Worm (Caenorhabditis elegans): Measurements from ENCODE around the gene irg-7.

The irg-7 gene

ce11 chrX:3290147-3290546 lies 46.7 kb upstream of the irg-7 start (continued):
- TF ChIP-seq lir-3 (tag; optimal IDR thresholded peaks at IDR 0.05) = no peak
- TF ChIP-seq daf-8 (GFP tag; IDR thresholded peaks at IDR 0.05) = no peak
- peak; percentile 89 for TF ChIP-seq tra-1 (GFP tag; IDR thresholded peaks at IDR 0.05)
- peak; percentile 79 for TF ChIP-seq nhr-77 (tag; optimal IDR thresholded peaks at IDR 0.05)
- peak; percentile 88 for TF ChIP-seq saeg-2 (GFP tag; IDR thresholded peaks at IDR 0.05)
- TF ChIP-seq cey-2 (tag; optimal IDR thresholded peaks at IDR 0.05; ENCODE audit: borderline replicate concordance, insufficient read depth) = no peak
- no peak for TF ChIP-seq zip-11 (GFP tag; IDR thresholded peaks at IDR 0.05)
- no peak for TF ChIP-seq Y105C5A.15 (GFP tag; IDR thresholded peaks at IDR 0.05)
- no peak for TF ChIP-seq F44E2.7 (GFP tag; IDR thresholded peaks at IDR 0.05)
- no peak for TF ChIP-seq ceh-28 (tag; optimal IDR thresholded peaks at IDR 0.05)
- TF ChIP-seq nhr-102 (tag; optimal IDR thresholded peaks at IDR 0.05) = peak; percentile 94
- no peak for TF ChIP-seq spr-1 (tag; optimal IDR thresholded peaks at IDR 0.05)
- TF ChIP-seq ctbp-1 (GFP tag; IDR thresholded peaks at IDR 0.05) = no peak
- no peak for TF ChIP-seq snpc-4 (tag; optimal IDR thresholded peaks at IDR 0.05)
- TF ChIP-seq rbr-2 (tag; optimal IDR thresholded peaks at IDR 0.05) = no peak
- TF ChIP-seq daf-16 (GFP tag; optimal IDR thresholded peaks at IDR 0.05) = peak in 1 of 2 experiments; percentile 53
- TF ChIP-seq daf-16 (tag; optimal IDR thresholded peaks at IDR 0.05) = peak; percentile 82
- TF ChIP-seq pqm-1 (tag; optimal IDR thresholded peaks at IDR 0.05) = peak; percentile 90
- TF ChIP-seq madf-5 (GFP tag; IDR thresholded peaks at IDR 0.05) = no peak
- TF ChIP-seq skn-1 (tag; optimal IDR thresholded peaks at IDR 0.05) = no peak

DNA sequence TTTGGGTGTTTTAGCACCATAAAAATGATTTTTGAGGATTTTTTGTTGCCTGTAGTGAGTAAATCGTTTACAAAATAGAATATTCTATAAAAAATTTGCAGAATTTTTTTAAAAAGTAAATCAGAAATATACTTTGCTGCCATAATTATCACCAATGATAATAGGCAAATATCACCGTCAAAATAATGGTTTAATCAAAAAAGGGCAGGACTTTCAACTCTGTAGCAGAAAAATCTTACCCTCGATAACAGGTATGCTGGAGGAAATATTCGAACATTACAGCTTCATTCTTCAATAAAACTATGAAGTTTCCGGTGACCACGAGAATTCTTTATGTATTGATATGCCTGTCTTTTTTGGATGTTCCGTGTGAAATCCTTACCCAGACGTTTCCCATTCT lies 45.7 kb upstream of the irg-7 start, which contains the start of gene K09C4.4:
Gene K09C4.4 (plus strand): TSS at position 301 of the 400 bp plus-strand sequence.
- no peak for TF ChIP-seq sdz-12 (GFP tag; optimal IDR thresholded peaks at IDR 0.05)
- TF ChIP-seq nhr-77 (tag; optimal IDR thresholded peaks at IDR 0.05) = no peak
- no peak for TF ChIP-seq F44E2.7 (GFP tag; IDR thresholded peaks at IDR 0.05)
- no peak for TF ChIP-seq F10B5.3 (tag; optimal IDR thresholded peaks at IDR 0.05)
- no peak for TF ChIP-seq lin-29 (GFP tag; IDR thresholded peaks at IDR 0.05)
- peak in 1 of 2 experiments; percentile 18 for TF ChIP-seq unc-62 (GFP tag; optimal IDR thresholded peaks at IDR 0.05 in 1 of 2)
- TF ChIP-seq unc-62 (tag; optimal IDR thresholded peaks at IDR 0.05) = no peak

DNA sequence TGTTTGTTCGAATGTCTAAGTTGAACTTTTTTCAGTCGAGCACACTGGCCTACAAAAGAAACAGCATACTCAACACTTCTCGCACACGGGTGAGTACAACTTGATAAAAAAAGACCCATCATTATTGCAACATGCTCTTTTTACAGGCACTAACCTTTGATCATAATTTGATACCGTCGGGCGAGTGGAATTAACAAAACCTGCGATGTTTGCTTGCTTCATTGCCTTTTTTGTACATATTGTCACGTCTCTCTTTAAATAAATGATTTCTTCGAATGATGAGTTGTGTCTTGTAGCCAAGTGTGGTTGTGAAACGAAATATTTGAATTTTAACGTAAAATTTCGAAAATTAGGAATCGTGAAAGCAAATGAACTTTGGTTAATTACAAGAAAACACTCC lies 42.0 kb upstream of the irg-7 start:
- no peak for TF ChIP-seq ceh-20 (GFP tag; IDR thresholded peaks at IDR 0.05)
- TF ChIP-seq lin-29 (GFP tag; IDR thresholded peaks at IDR 0.05) = no peak
- peak; percentile 58 for TF ChIP-seq hlh-11 (tag; optimal IDR thresholded peaks at IDR 0.05)
- no peak for TF ChIP-seq mep-1 (tag; optimal IDR thresholded peaks at IDR 0.05)
- no peak for TF ChIP-seq nhr-102 (tag; optimal IDR thresholded peaks at IDR 0.05)
- no peak for TF ChIP-seq sdz-12 (GFP tag; optimal IDR thresholded peaks at IDR 0.05)
- TF ChIP-seq nhr-111 (GFP tag; optimal IDR thresholded peaks at IDR 0.05) = no peak
- TF ChIP-seq arid-1 (GFP tag; conservative IDR thresholded peaks at IDR 0.05) = no peak
- peak; percentile 69 for TF ChIP-seq dmd-6 (GFP tag; IDR thresholded peaks at IDR 0.05)
- no peak for TF ChIP-seq ceh-28 (tag; optimal IDR thresholded peaks at IDR 0.05)
- TF ChIP-seq nhr-77 (tag; optimal IDR thresholded peaks at IDR 0.05) = peak; percentile 20
- no peak for TF ChIP-seq egl-27 (tag; optimal IDR thresholded peaks at IDR 0.05)
- no peak for TF ChIP-seq ztf-7 (tag; optimal IDR thresholded peaks at IDR 0.05)
- no peak for TF ChIP-seq set-16 (GFP tag; IDR thresholded peaks at IDR 0.05)
- no peak for TF ChIP-seq daf-16 (GFP tag; optimal IDR thresholded peaks at IDR 0.05)
- peak; percentile 53 for TF ChIP-seq daf-16 (tag; optimal IDR thresholded peaks at IDR 0.05)
- no peak for TF ChIP-seq fos-1 (tag; optimal IDR thresholded peaks at IDR 0.05)
- no peak for TF ChIP-seq lir-3 (tag; optimal IDR thresholded peaks at IDR 0.05)
- peak; percentile 67 for TF ChIP-seq aha-1 (tag)
- peak; percentile 55 for TF ChIP-seq dve-1 (tag; optimal IDR thresholded peaks at IDR 0.05; ENCODE audit: insufficient read depth)
- TF ChIP-seq ceh-82 (tag; optimal IDR thresholded peaks at IDR 0.05) = no peak
- TF ChIP-seq zip-2 (tag; optimal IDR thresholded peaks at IDR 0.05) = no peak
- TF ChIP-seq skn-1 (tag; optimal IDR thresholded peaks at IDR 0.05) = no peak
- TF ChIP-seq cey-2 (tag; optimal IDR thresholded peaks at IDR 0.05; ENCODE audit: borderline replicate concordance, insufficient read depth) = no peak
- peak in 1 of 2 experiments; percentile 43 for TF ChIP-seq mdl-1 (tag; optimal IDR thresholded peaks at IDR 0.05)
- no peak for TF ChIP-seq D1046.2 (GFP tag; IDR thresholded peaks at IDR 0.05)
- peak; percentile 72 for TF ChIP-seq pqm-1 (tag; optimal IDR thresholded peaks at IDR 0.05)
- TF ChIP-seq ceh-44 (GFP tag; IDR thresholded peaks at IDR 0.05) = no peak
- TF ChIP-seq nhr-6 (tag; optimal IDR thresholded peaks at IDR 0.05) = no peak
- no peak for TF ChIP-seq php-3 (GFP tag; IDR thresholded peaks at IDR 0.05)
- peak; percentile 85 for TF ChIP-seq nhr-28 (tag; optimal IDR thresholded peaks at IDR 0.05)
- no peak for TF ChIP-seq F37D6.2 (tag; optimal IDR thresholded peaks at IDR 0.05)
- no peak for TF ChIP-seq nhr-42 (GFP tag; IDR thresholded peaks at IDR 0.05)
